Fruit fly (Drosophila melanogaster) whole organism, adult: ENCODE data around the gene CG14105.

ENCODE experiments used
- CG11617 ChIP-seq: fragments of 200-800 bp; sonication (Bioruptor generic); optimal IDR thresholded peaks from 2 replicates; lab custom pipeline; 2017; ENCODE audit warnings: mild to moderate bottlenecking, missing biosample characterization, missing genetic modification reagents, missing genetic modification characterization
- CG12768 ChIP-seq: fragments of 200-800 bp; sonication (Bioruptor generic); optimal IDR thresholded peaks from 2 replicates; lab custom pipeline; 2017; ENCODE audit warnings: missing biosample characterization, missing genetic modification characterization, mild to moderate bottlenecking, moderate library complexity, missing genetic modification reagents
- CG14711 ChIP-seq: fragments of 200-800 bp; sonication (Bioruptor generic); optimal IDR thresholded peaks from 2 replicates; lab custom pipeline; 2018; ENCODE audit warnings: missing biosample characterization, mild to moderate bottlenecking, missing genetic modification characterization, moderate library complexity
- CG1620 ChIP-seq: fragments of 200-800 bp; sonication (Bioruptor generic); optimal IDR thresholded peaks from 2 replicates; lab custom pipeline; 2016; ENCODE audit warnings: missing biosample characterization, missing genetic modification characterization
- CG33017 ChIP-seq: fragments of 200-800 bp; sonication (Bioruptor generic); optimal IDR thresholded peaks from 2 replicates; lab custom pipeline; 2018; ENCODE audit warnings: missing biosample characterization, mild to moderate bottlenecking, missing genetic modification characterization, moderate library complexity
- CG5204 ChIP-seq: fragments of 200-800 bp; sonication (Bioruptor generic); optimal IDR thresholded peaks from 2 replicates; lab custom pipeline; 2016; ENCODE audit warnings: missing biosample characterization, missing genetic modification characterization
- CG7045 ChIP-seq: fragments of 200-800 bp; sonication (Bioruptor generic); optimal IDR thresholded peaks from 2 replicates; lab custom pipeline; 2017; ENCODE audit warnings: missing biosample characterization, mild to moderate bottlenecking, missing genetic modification characterization
- CG7101 ChIP-seq: fragments of 200-800 bp; sonication (Bioruptor generic); optimal IDR thresholded peaks from 2 replicates; lab custom pipeline; 2018; ENCODE audit warnings: missing biosample characterization, mild to moderate bottlenecking, missing genetic modification characterization, moderate library complexity
- Clk ChIP-seq: fragments of 200-800 bp; sonication (Bioruptor generic); optimal IDR thresholded peaks from 2 replicates; lab custom pipeline; 2017; ENCODE audit warnings: missing biosample characterization, missing genetic modification characterization
- Crg-1 ChIP-seq: fragments of 200-800 bp; sonication (Bioruptor generic); optimal IDR thresholded peaks from 2 replicates; lab custom pipeline; 2016; ENCODE audit warnings: missing biosample characterization, missing genetic modification characterization
- Mnt ChIP-seq: fragments of 200-800 bp; sonication (Bioruptor generic); optimal IDR thresholded peaks from 2 replicates; lab custom pipeline; 2016; ENCODE audit warnings: missing biosample characterization, mild to moderate bottlenecking, missing genetic modification characterization
- bab1 ChIP-seq: fragments of 200-800 bp; sonication (Bioruptor generic); optimal IDR thresholded peaks from 3 replicates; lab custom pipeline; 2019; ENCODE audit warnings: missing biosample characterization, mild to moderate bottlenecking, missing genetic modification characterization, moderate library complexity
- cic ChIP-seq: fragments of 200-800 bp; sonication (Bioruptor generic); optimal IDR thresholded peaks from 2 replicates; lab custom pipeline; 2017; ENCODE audit warnings: missing biosample characterization, mild to moderate bottlenecking, missing genetic modification characterization, moderate library complexity
- cnc ChIP-seq, 2 experiments: fragments of >200 bp; optimal IDR thresholded peaks; 2 replicates each; lab custom pipeline; 2017
- kay ChIP-seq: fragments of 200-800 bp; sonication (Bioruptor generic); peaks from one replicate; lab custom pipeline; 2016; ENCODE audit warnings: missing biosample characterization, missing genetic modification characterization, borderline replicate concordance
- ovo ChIP-seq: fragments of 200-800 bp; sonication (Bioruptor generic); optimal IDR thresholded peaks from 2 replicates; lab custom pipeline; 2016; ENCODE audit warnings: missing biosample characterization, missing genetic modification characterization
- pad ChIP-seq: fragments of 200-800 bp; sonication (Bioruptor generic); optimal IDR thresholded peaks from 3 replicates; lab custom pipeline; 2017; ENCODE audit warnings: missing biosample characterization, missing genetic modification characterization, mild to moderate bottlenecking, moderate library complexity, missing genetic modification reagents
- tj ChIP-seq: fragments of 200-800 bp; sonication (Bioruptor generic); optimal IDR thresholded peaks from 3 replicates; lab custom pipeline; 2017; ENCODE audit warnings: missing biosample characterization, mild to moderate bottlenecking, missing genetic modification characterization, moderate library complexity
- toe ChIP-seq: fragments of 200-800 bp; sonication (Bioruptor generic); optimal IDR thresholded peaks from 2 replicates; lab custom pipeline; 2016; ENCODE audit warnings: missing biosample characterization, missing genetic modification characterization

CG14105 gene

DNA sequence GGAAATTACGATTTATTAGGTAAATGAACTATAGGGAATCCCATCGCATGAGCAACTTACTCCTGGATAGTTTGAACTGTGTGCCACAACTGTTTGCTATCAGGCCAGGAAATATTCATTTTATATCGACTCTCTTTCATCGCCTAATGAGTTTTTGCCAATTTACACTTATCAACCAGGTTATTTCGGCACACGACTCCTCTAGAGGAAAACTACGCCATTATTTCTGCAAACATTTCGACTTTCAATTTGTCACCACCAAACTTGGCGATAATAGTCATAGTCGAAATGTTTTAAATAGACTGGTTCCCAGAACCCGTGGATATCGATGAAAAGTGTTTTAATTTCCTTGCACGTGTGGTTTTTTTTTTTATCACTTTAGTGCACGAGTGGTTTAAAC is 10.6 kb upstream of the CG14105 start, which contains the start of gene CG10154:
CG10154 (minus strand) TSS at position 101 of the 400 bp plus-strand sequence.
- TF ChIP-seq CG12768: no peak

DNA sequence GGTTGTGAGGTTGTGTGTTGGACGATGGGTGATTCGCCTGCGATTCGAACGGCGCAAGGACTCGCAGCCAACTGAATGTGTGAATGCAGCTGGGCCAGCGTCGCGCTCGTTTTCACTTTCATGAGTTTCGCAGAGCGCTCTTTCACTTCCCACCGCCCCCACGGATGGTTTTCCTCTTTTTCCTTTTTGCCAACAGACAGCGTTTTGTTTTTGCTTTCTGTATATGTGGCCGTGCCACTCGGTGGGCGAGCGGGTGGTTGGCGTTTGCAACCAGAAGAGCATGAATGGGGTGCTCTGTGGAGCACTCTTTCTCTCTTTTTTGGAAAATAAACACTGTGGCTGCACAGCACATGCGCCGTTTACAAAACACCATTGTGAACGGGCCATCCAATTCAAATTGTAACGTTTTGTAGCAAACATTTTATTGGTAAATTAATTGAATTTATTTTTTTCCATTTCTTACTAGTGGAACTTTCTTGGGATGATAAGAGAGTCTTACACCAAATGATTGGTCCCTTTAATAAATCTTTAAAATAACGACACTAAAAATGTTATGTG is 8.8 kb upstream of the CG14105 start, which contains the start of gene CG10713:
CG10713 (minus strand) TSS at position 60 of the 558 bp plus-strand sequence.
- TF ChIP-seq CG7101 (no peak), CG7045 (GFP tag; lab: Kevin White, UChicago) (peak; percentile 11)

DNA sequence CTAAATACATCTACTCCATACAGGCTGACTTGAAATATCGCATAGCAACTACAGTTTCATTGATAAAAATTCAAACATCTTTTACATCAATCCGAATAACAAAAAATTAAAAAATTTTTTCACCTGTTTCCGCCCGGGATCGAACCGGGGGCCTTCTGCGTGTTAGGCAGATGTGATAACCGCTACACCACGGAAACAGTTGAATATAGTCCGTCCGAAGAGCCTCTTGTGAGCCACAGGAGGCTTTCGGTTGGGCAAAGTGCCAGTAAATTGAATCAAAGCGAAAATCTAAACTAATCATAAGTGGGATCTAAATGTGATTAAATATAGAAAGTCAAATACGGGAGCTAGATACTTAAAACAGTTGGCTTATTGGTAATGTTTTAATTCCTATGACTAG is 7.0 kb upstream of the CG14105 start:
- TF ChIP-seq CG7101 (no peak), ovo (GFP tag; lab: Kevin White, UChicago) (no peak), cic (GFP tag; lab: Kevin White, UChicago) (no peak), CG14711 (tag; lab: Kevin White, UChicago) (no peak)

DNA sequence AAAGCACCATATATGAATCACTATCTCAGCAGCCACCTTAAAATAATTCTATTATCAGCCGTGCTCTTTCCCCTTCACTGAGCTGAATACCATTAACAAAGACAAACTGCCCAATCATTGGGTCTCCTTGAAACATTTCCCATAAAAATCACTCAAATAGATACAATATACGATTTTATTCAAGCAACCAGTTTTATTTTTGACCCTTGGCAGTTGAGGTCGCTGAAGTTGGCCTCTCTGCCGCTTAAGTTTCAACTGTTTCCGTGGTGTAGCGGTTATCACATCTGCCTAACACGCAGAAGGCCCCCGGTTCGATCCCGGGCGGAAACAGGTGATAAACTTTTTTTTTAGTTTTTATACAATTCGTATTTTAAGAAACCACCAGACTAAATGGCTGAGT is 6.3 kb upstream of the CG14105 start:
- TF ChIP-seq Mnt (GFP tag; lab: Kevin White, UChicago) (no peak), CG7101 (no peak), CG12768 (no peak), cic (GFP tag; lab: Kevin White, UChicago) (no peak)

DNA sequence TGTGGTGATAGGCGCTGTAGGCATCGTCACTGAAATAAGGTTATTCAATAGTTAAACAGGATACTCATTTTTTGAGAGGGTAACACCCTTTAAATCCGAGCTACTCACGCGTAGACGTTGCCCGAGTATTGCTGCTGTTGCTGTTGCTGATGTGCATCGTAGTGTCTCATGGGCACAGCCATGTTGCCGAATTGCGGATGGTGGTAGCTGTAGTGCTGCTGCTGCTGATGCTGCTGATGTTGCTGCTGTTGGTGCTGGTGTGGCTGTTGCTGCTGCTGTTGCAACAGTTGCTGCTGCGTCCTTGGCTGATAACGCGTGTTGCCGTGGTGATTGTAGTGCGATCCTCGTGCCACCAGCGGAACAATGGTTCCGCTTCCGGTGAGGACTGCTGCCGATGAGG is 3.7 kb upstream of the CG14105 start:
- TF ChIP-seq kay (GFP tag; lab: Kevin White, UChicago) (no peak), CG7101 (no peak), bab1 (GFP tag; lab: Kevin White, UChicago) (no peak), CG7045 (GFP tag; lab: Kevin White, UChicago) (no peak), CG5204 (GFP tag; lab: Kevin White, UChicago) (no peak), CG33017 (tag; lab: Kevin White, UChicago) (no peak), cic (GFP tag; lab: Kevin White, UChicago) (no peak), Crg-1 (GFP tag; lab: Kevin White, UChicago) (no peak), Clk (GFP tag; lab: Kevin White, UChicago) (no peak), CG1620 (GFP tag; lab: Kevin White, UChicago) (no peak), tj (GFP tag; lab: Kevin White, UChicago) (no peak), CG14711 (tag; lab: Kevin White, UChicago) (no peak)

DNA sequence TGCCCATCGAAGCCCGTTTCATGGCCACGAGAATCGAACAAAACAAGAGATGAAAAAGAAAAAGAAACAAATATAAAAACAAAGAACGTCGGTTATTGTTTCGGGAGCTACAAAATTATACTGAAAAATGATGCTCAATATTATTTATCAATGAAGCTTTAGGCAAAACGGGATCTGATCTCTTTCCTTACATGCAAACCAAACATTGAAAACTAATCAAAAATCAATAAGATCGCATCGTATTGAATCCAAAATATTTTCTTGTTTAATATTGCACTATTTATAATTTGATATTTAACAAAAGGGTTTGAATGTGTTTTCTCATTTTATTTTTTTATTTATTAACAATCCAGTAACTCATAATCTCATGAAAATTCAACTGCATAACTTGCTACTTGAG is 902 bp downstream of the CG14105 start, which contains the start of gene CG14106:
CG14106 (minus strand) TSS at position 101 of the 400 bp plus-strand sequence.
- TF ChIP-seq CG11617 (GFP tag; lab: Kevin White, UChicago): no peak
- TF ChIP-seq CG14711 (tag; lab: Kevin White, UChicago): no peak
- no peak for TF ChIP-seq cnc (optimal IDR thresholded peaks at IDR 0.05; lab: Kevin White, UChicago)
- no peak for TF ChIP-seq CG12768
- no peak for TF ChIP-seq CG5204 (GFP tag; lab: Kevin White, UChicago)
- no peak for TF ChIP-seq cic (GFP tag; lab: Kevin White, UChicago)
- no peak for TF ChIP-seq bab1 (GFP tag; lab: Kevin White, UChicago)
- no peak for TF ChIP-seq pad
- TF ChIP-seq CG33017 (tag; lab: Kevin White, UChicago): no peak
- TF ChIP-seq kay (GFP tag; lab: Kevin White, UChicago): no peak
- TF ChIP-seq toe (GFP tag; lab: Kevin White, UChicago): no peak
- no peak for TF ChIP-seq Crg-1 (GFP tag; lab: Kevin White, UChicago)

DNA sequence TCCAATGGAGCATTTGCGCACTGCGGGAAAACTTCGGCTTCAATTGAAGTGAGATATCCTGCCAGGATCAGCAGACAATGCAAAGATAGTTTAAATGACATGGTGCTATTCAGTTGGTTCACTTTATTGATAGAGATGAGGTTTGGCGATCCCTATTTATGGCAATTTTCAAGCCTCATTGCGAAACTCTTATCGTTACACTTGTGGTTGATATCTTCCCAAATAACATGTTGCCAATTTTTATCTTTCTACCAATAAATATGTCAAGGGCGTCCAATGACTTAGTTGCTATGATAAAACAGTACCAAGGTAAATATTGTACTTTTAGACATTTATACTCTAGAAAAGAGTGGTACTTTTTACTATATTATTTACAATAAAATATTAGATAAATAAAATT is 2.4 kb downstream of the CG14105 start, which contains the start of gene CG33263:
CG33263 (minus strand) TSS at position 101 of the 400 bp plus-strand sequence.
- no peak for TF ChIP-seq CG1620 (GFP tag; lab: Kevin White, UChicago)
- TF ChIP-seq pad: no peak
- no peak for TF ChIP-seq CG5204 (GFP tag; lab: Kevin White, UChicago)
- no peak for TF ChIP-seq CG7045 (GFP tag; lab: Kevin White, UChicago)
- TF ChIP-seq CG14711 (tag; lab: Kevin White, UChicago): no peak
- TF ChIP-seq cnc (optimal IDR thresholded peaks at IDR 0.05; lab: Kevin White, UChicago): no peak
- TF ChIP-seq cic (GFP tag; lab: Kevin White, UChicago): no peak
- no peak for TF ChIP-seq Mnt (GFP tag; lab: Kevin White, UChicago)
- no peak for TF ChIP-seq bab1 (GFP tag; lab: Kevin White, UChicago)
- TF ChIP-seq kay (GFP tag; lab: Kevin White, UChicago): no peak
- no peak for TF ChIP-seq tj (GFP tag; lab: Kevin White, UChicago)
- TF ChIP-seq CG11617 (GFP tag; lab: Kevin White, UChicago): no peak
- no peak for TF ChIP-seq CG7101
- no peak for TF ChIP-seq ovo (GFP tag; lab: Kevin White, UChicago)
- TF ChIP-seq Crg-1 (GFP tag; lab: Kevin White, UChicago): no peak
- TF ChIP-seq Clk (GFP tag; lab: Kevin White, UChicago): no peak
- no peak for TF ChIP-seq toe (GFP tag; lab: Kevin White, UChicago)
